Fruit fly (Drosophila melanogaster) S2 (cell line): ENCODE measurements around the gene spz3.

Experiments
- CG8478 ChIP-seq: fragments of >200 bp; optimal IDR thresholded peaks from 2 replicates; lab custom pipeline; 2018
- CTCF ChIP-seq, 2 experiments: fragments of >200 bp; optimal IDR thresholded peaks; 2 replicates each; lab custom pipeline; 2018

- TF ChIP-seq CTCF (optimal IDR thresholded peaks at IDR 0.05; lab: Kevin White, UChicago) (no peak), CG8478 (lab: Kevin White, UChicago) (no peak)
Observed at dm6 chr2L:7887333-7887732, 8.0 kb upstream of the spz3 start, which contains the start of gene CG7102.
